Worm (Caenorhabditis elegans) whole organism, late embryonic: ENCODE results near the gene C26F1.3.
A peak's percentile ranks its signal among the peaks of the same experiment; 100 is the strongest.

Experiments
- F13H6.1 ChIP-seq: sonication (generic microtip); optimal IDR thresholded peaks from 2 replicates; lab custom pipeline; 2016; ENCODE audit warnings: missing genetic modification characterization, missing compliant biosample characterization
- K09A11.1 ChIP-seq: sonication (generic microtip); optimal IDR thresholded peaks from 2 replicates; lab custom pipeline; 2017; ENCODE audit warnings: antibody characterized with exemption, mild to moderate bottlenecking, missing genetic modification characterization, missing compliant biosample characterization; ENCODE audit not compliant: insufficient read depth
- T23F11.4 ChIP-seq: fragments of 200-800 bp; sonication (Bioruptor generic); optimal IDR thresholded peaks from 2 replicates; lab custom pipeline; 2018; ENCODE audit warnings: mild to moderate bottlenecking, missing genetic modification characterization, missing compliant biosample characterization
- ceh-18 ChIP-seq: sonication (generic microtip); optimal IDR thresholded peaks from 2 replicates; lab custom pipeline; 2016; ENCODE audit warnings: missing genetic modification characterization, missing compliant biosample characterization
- ceh-19 ChIP-seq: fragments of 200-800 bp; sonication (Bioruptor generic); optimal IDR thresholded peaks from 2 replicates; lab custom pipeline; 2018; ENCODE audit warnings: mild to moderate bottlenecking, missing genetic modification characterization, missing compliant biosample characterization
- ceh-2 ChIP-seq: sonication (generic microtip); optimal IDR thresholded peaks from 2 replicates; lab custom pipeline; 2016; ENCODE audit warnings: missing genotype, missing genetic modification characterization, missing compliant biosample characterization
- ceh-22 ChIP-seq: sonication (generic microtip); optimal IDR thresholded peaks from 2 replicates; lab custom pipeline; 2017; ENCODE audit warnings: missing biosample characterization, missing genetic modification characterization
- ceh-24 ChIP-seq: sonication (generic microtip); optimal IDR thresholded peaks from 2 replicates; lab custom pipeline; 2016; ENCODE audit warnings: mild to moderate bottlenecking, missing genetic modification characterization, missing compliant biosample characterization
- ceh-34 ChIP-seq: sonication (generic microtip); optimal IDR thresholded peaks from 2 replicates; lab custom pipeline; 2016; ENCODE audit warnings: mild to moderate bottlenecking, missing genetic modification characterization, missing compliant biosample characterization
- ceh-45 ChIP-seq: fragments of 200-800 bp; sonication (Bioruptor generic); IDR thresholded peaks from 2 replicates; pipeline ENCODE4 v1.3.6; 2022; ENCODE audit warnings: missing genetic modification reagents, missing genetic modification characterization, missing compliant biosample characterization
- ceh-48 ChIP-seq: sonication (generic microtip); optimal IDR thresholded peaks from 2 replicates; lab custom pipeline; 2016; ENCODE audit warnings: missing genetic modification characterization, inconsistent platforms, missing compliant biosample characterization
- ceh-9 ChIP-seq: sonication (generic microtip); optimal IDR thresholded peaks from 2 replicates; lab custom pipeline; 2016; ENCODE audit warnings: mild to moderate bottlenecking, missing genetic modification characterization, inconsistent platforms, missing compliant biosample characterization
- che-1 ChIP-seq: sonication (generic microtip); optimal IDR thresholded peaks from 2 replicates; lab custom pipeline; 2016; ENCODE audit warnings: mild to moderate bottlenecking, missing genetic modification characterization, missing compliant biosample characterization
- dmd-4 ChIP-seq: sonication (generic microtip); optimal IDR thresholded peaks from 2 replicates; lab custom pipeline; 2016; ENCODE audit warnings: borderline replicate concordance, missing genetic modification characterization, missing compliant biosample characterization
- dve-1 ChIP-seq: sonication (generic microtip); optimal IDR thresholded peaks from 2 replicates; lab custom pipeline; 2017; ENCODE audit warnings: antibody characterized with exemption, mild to moderate bottlenecking, missing genetic modification characterization, missing compliant biosample characterization
- elt-2 ChIP-seq: sonication (generic microtip); optimal IDR thresholded peaks from 2 replicates; lab custom pipeline; 2016; ENCODE audit warnings: missing genetic modification reagents, missing genetic modification characterization, missing compliant biosample characterization
- ets-4 ChIP-seq: sonication (generic microtip); optimal IDR thresholded peaks from 2 replicates; lab custom pipeline; 2016; ENCODE audit warnings: missing genetic modification characterization, missing compliant biosample characterization
- fax-1 ChIP-seq: sonication (generic microtip); optimal IDR thresholded peaks from 2 replicates; lab custom pipeline; 2016; ENCODE audit warnings: missing genotype, missing genetic modification characterization, missing compliant biosample characterization
- fkh-10 ChIP-seq: fragments of 150-350 bp; optimal IDR thresholded peaks from 2 replicates; lab custom pipeline; 2014; ENCODE audit warnings: missing biosample characterization, missing genetic modification reagents, missing genetic modification characterization
- fkh-6 ChIP-seq: sonication (generic microtip); optimal IDR thresholded peaks from 2 replicates; lab custom pipeline; 2016; ENCODE audit warnings: missing genetic modification characterization, missing compliant biosample characterization
- hlh-13 ChIP-seq: fragments of 200-800 bp; sonication (Bioruptor generic); optimal IDR thresholded peaks from 2 replicates; lab custom pipeline; 2018; ENCODE audit warnings: mild to moderate bottlenecking, missing genetic modification characterization, missing compliant biosample characterization
- lin-11 ChIP-seq: fragments of 200-800 bp; sonication (Bioruptor generic); optimal IDR thresholded peaks from 2 replicates; lab custom pipeline; 2018; ENCODE audit warnings: mild to moderate bottlenecking, missing genetic modification characterization, missing compliant biosample characterization
- madf-2 ChIP-seq: sonication (generic microtip); optimal IDR thresholded peaks from 2 replicates; lab custom pipeline; 2017; ENCODE audit warnings: missing genetic modification characterization, missing compliant biosample characterization
- mec-3 ChIP-seq: sonication (generic microtip); optimal IDR thresholded peaks from 2 replicates; lab custom pipeline; 2016; ENCODE audit warnings: borderline replicate concordance, missing genetic modification characterization, missing compliant biosample characterization
- nfya-1 ChIP-seq: sonication (generic microtip); optimal IDR thresholded peaks from 2 replicates; lab custom pipeline; 2017; ENCODE audit warnings: missing genetic modification characterization, mild to moderate bottlenecking, missing compliant biosample characterization, antibody characterized with exemption, moderate library complexity
- nhr-11 ChIP-seq: fragments of 150-350 bp; optimal IDR thresholded peaks from 2 replicates; lab custom pipeline; 2014; ENCODE audit warnings: missing biosample characterization, missing genetic modification characterization
- nhr-232 ChIP-seq: sonication (generic microtip); optimal IDR thresholded peaks from 2 replicates; lab custom pipeline; 2016; ENCODE audit warnings: missing genetic modification characterization, missing compliant biosample characterization
- npax-4 ChIP-seq: sonication (generic microtip); optimal IDR thresholded peaks from 2 replicates; lab custom pipeline; 2016; ENCODE audit warnings: missing genetic modification characterization, missing compliant biosample characterization
- odd-2 ChIP-seq: sonication (generic microtip); optimal IDR thresholded peaks from 2 replicates; lab custom pipeline; 2017; ENCODE audit warnings: antibody characterized with exemption, mild to moderate bottlenecking, missing genetic modification characterization, missing compliant biosample characterization
- pag-3 ChIP-seq: sonication (generic microtip); optimal IDR thresholded peaks from 2 replicates; lab custom pipeline; 2016; ENCODE audit warnings: missing compliant biosample characterization, missing genetic modification characterization, borderline replicate concordance
- pax-1 ChIP-seq: fragments of 150-350 bp; optimal IDR thresholded peaks from 2 replicates; lab custom pipeline; 2014; ENCODE audit warnings: missing biosample characterization, missing genetic modification characterization
- pha-2 ChIP-seq: sonication (generic microtip); optimal IDR thresholded peaks from 2 replicates; lab custom pipeline; 2017; ENCODE audit warnings: mild to moderate bottlenecking, missing genetic modification characterization, missing compliant biosample characterization
- pqm-1 ChIP-seq: sonication (generic microtip); optimal IDR thresholded peaks from 2 replicates; lab custom pipeline; 2016; ENCODE audit warnings: missing genetic modification characterization, missing compliant biosample characterization
- pros-1 ChIP-seq: fragments of 150-350 bp; optimal IDR thresholded peaks from 2 replicates; lab custom pipeline; 2014; ENCODE audit warnings: missing biosample characterization, missing genetic modification reagents, missing genetic modification characterization
- sdc-2 ChIP-seq: sonication (generic microtip); optimal IDR thresholded peaks from 2 replicates; lab custom pipeline; 2016; ENCODE audit warnings: missing genotype, missing genetic modification characterization, missing compliant biosample characterization
- sox-4 ChIP-seq: sonication (generic microtip); optimal IDR thresholded peaks from 2 replicates; lab custom pipeline; 2017; ENCODE audit warnings: mild to moderate bottlenecking, missing genetic modification characterization, inconsistent platforms, missing compliant biosample characterization
- tbx-2 ChIP-seq: sonication (generic microtip); optimal IDR thresholded peaks from 2 replicates; lab custom pipeline; 2016; ENCODE audit warnings: missing genetic modification characterization, missing compliant biosample characterization
- ttx-3 ChIP-seq: sonication (generic microtip); optimal IDR thresholded peaks from 2 replicates; lab custom pipeline; 2016; ENCODE audit warnings: missing genetic modification reagents, missing genetic modification characterization, missing compliant biosample characterization
- unc-3 ChIP-seq, 2 experiments: fragments of 200-800 bp in 1 of 2; sonication (Bioruptor generic) in 1 of 2; sonication (generic microtip) in 1 of 2; conservative IDR thresholded peaks in 1 of 2; optimal IDR thresholded peaks in 1 of 2; 2 replicates each; pipeline versions ENCODE4 v1.3.6 to Lab custom; 2016 to 2022; ENCODE audit warnings: missing compliant biosample characterization in 2 of 2, missing genetic modification characterization in 2 of 2, missing genetic modification reagents in 1 of 2
- unc-42 ChIP-seq: sonication (generic microtip); optimal IDR thresholded peaks from 2 replicates; lab custom pipeline; 2016; ENCODE audit warnings: missing genotype, missing genetic modification characterization, missing compliant biosample characterization
- unc-55 ChIP-seq: sonication (generic microtip); optimal IDR thresholded peaks from 2 replicates; lab custom pipeline; 2017; ENCODE audit warnings: missing biosample characterization, missing genetic modification reagents, missing genetic modification characterization
- zip-5 ChIP-seq: sonication (generic microtip); optimal IDR thresholded peaks from 2 replicates; lab custom pipeline; 2016; ENCODE audit warnings: missing genetic modification characterization, missing compliant biosample characterization
- ztf-16 ChIP-seq: sonication (generic microtip); optimal IDR thresholded peaks from 2 replicates; lab custom pipeline; 2017; ENCODE audit warnings: missing genetic modification characterization, missing compliant biosample characterization

Gene C26F1.3

ce11 chrV:7776029-7776628 is 971 bp upstream of the C26F1.3 start, which contains the start of the genes rpl-39 and rps-30 (continued):
- TF ChIP-seq sox-4 (tag; lab: Kevin White, UChicago) = no peak
- peak; percentile 71 for TF ChIP-seq ceh-18 (tag; lab: Kevin White, UChicago)
- TF ChIP-seq ets-4 = peak; percentile 16
- no peak for TF ChIP-seq zip-5 (tag; lab: Kevin White, UChicago)
- TF ChIP-seq dmd-4 (tag; lab: Kevin White, UChicago) = no peak
- TF ChIP-seq ceh-45 (GFP tag; lab: Robert Waterston, UW) = no peak
- TF ChIP-seq ceh-24 = no peak
- peak; percentile 53 for TF ChIP-seq pros-1 (tag; lab: Kevin White, UChicago)
- TF ChIP-seq unc-3 (GFP tag; conservative IDR thresholded peaks at IDR 0.05; lab: Robert Waterston, UW) = no peak
- peak; percentile 46 for TF ChIP-seq unc-3 (tag; optimal IDR thresholded peaks at IDR 0.05; lab: Kevin White, UChicago)
- peak; percentile 54 for TF ChIP-seq pax-1 (tag; lab: Kevin White, UChicago)
- TF ChIP-seq F13H6.1 (tag; lab: Kevin White, UChicago) = no peak
- no peak for TF ChIP-seq hlh-13 (GFP tag; lab: Kevin White, UChicago)
- TF ChIP-seq nhr-11 (tag; lab: Kevin White, UChicago) = no peak
- no peak for TF ChIP-seq sdc-2
- TF ChIP-seq pha-2 (tag; lab: Kevin White, UChicago) = no peak
- TF ChIP-seq ceh-19 (GFP tag; lab: Kevin White, UChicago) = no peak
- TF ChIP-seq lin-11 = no peak
- no peak for TF ChIP-seq odd-2
- TF ChIP-seq pag-3 (tag; lab: Kevin White, UChicago) = no peak
- TF ChIP-seq K09A11.1 (tag; lab: Kevin White, UChicago) = no peak
- TF ChIP-seq fkh-10 (GFP tag; lab: Kevin White, UChicago) = no peak
- peak; percentile 6 for TF ChIP-seq madf-2 (tag; lab: Kevin White, UChicago)
- no peak for TF ChIP-seq ceh-2 (tag; lab: Kevin White, UChicago)

- TF ChIP-seq T23F11.4 (GFP tag; lab: Kevin White, UChicago) = no peak
- no peak for TF ChIP-seq fkh-6 (tag; lab: Kevin White, UChicago)
- TF ChIP-seq nfya-1 (tag; lab: Kevin White, UChicago) = no peak
- TF ChIP-seq unc-42 (tag; lab: Kevin White, UChicago) = no peak
- TF ChIP-seq zip-5 (tag; lab: Kevin White, UChicago) = no peak
- TF ChIP-seq ttx-3 = no peak
- no peak for TF ChIP-seq nhr-232 (tag; lab: Kevin White, UChicago)
- TF ChIP-seq ceh-18 (tag; lab: Kevin White, UChicago) = no peak
- no peak for TF ChIP-seq ceh-9 (tag; lab: Kevin White, UChicago)
- no peak for TF ChIP-seq pha-2 (tag; lab: Kevin White, UChicago)
- no peak for TF ChIP-seq ceh-19 (GFP tag; lab: Kevin White, UChicago)
- TF ChIP-seq tbx-2 (tag; lab: Kevin White, UChicago) = no peak
- TF ChIP-seq ceh-45 (GFP tag; lab: Robert Waterston, UW) = no peak
- no peak for TF ChIP-seq ztf-16
- no peak for TF ChIP-seq elt-2 (tag; lab: Kevin White, UChicago)
- TF ChIP-seq ceh-22 (tag; lab: Kevin White, UChicago) = no peak
- TF ChIP-seq mec-3 (tag; lab: Kevin White, UChicago) = no peak
- no peak for TF ChIP-seq lin-11
Observed at ce11 chrV:7778999-7779398, 1.9 kb downstream of the C26F1.3 start.

- TF ChIP-seq ceh-2 (tag; lab: Kevin White, UChicago) (no peak), unc-3 (GFP tag; conservative IDR thresholded peaks at IDR 0.05; lab: Robert Waterston, UW) (no peak), unc-3 (tag; optimal IDR thresholded peaks at IDR 0.05; lab: Kevin White, UChicago) (no peak), dve-1 (tag; lab: Kevin White, UChicago) (no peak), dmd-4 (tag; lab: Kevin White, UChicago) (no peak), npax-4 (no peak), ceh-48 (no peak), odd-2 (no peak), ceh-34 (tag; lab: Kevin White, UChicago) (no peak), hlh-13 (GFP tag; lab: Kevin White, UChicago) (no peak), ttx-3 (no peak), mec-3 (tag; lab: Kevin White, UChicago) (no peak), fax-1 (tag; lab: Kevin White, UChicago) (no peak), F13H6.1 (tag; lab: Kevin White, UChicago) (no peak), pros-1 (tag; lab: Kevin White, UChicago) (no peak), che-1 (no peak), unc-55 (GFP tag; lab: Kevin White, UChicago) (no peak), ceh-24 (no peak), pqm-1 (tag; lab: Kevin White, UChicago) (no peak), T23F11.4 (GFP tag; lab: Kevin White, UChicago) (no peak)
- TF ChIP-seq, all 69 proteins: peak for 0
Observed at ce11 chrV:7781511-7781910, 4.4 kb downstream of the C26F1.3 start, which contains the start of gene cyp-32A1. Gene cyp-32A1 (plus strand): TSS chrV:7781811.
